Fruit fly (Drosophila melanogaster) whole organism, adult: ENCODE data around the gene CG10803.

Experiments used
- CG11617 ChIP-seq: fragments of 200-800 bp; sonication (Bioruptor generic); optimal IDR thresholded peaks from 2 replicates; lab custom pipeline; 2017; ENCODE audit warnings: mild to moderate bottlenecking, missing biosample characterization, missing genetic modification reagents, missing genetic modification characterization
- CG12768 ChIP-seq: fragments of 200-800 bp; sonication (Bioruptor generic); optimal IDR thresholded peaks from 2 replicates; lab custom pipeline; 2017; ENCODE audit warnings: missing biosample characterization, missing genetic modification characterization, mild to moderate bottlenecking, moderate library complexity, missing genetic modification reagents
- CG14711 ChIP-seq: fragments of 200-800 bp; sonication (Bioruptor generic); optimal IDR thresholded peaks from 2 replicates; lab custom pipeline; 2018; ENCODE audit warnings: missing biosample characterization, mild to moderate bottlenecking, missing genetic modification characterization, moderate library complexity
- CG1620 ChIP-seq: fragments of 200-800 bp; sonication (Bioruptor generic); optimal IDR thresholded peaks from 2 replicates; lab custom pipeline; 2016; ENCODE audit warnings: missing biosample characterization, missing genetic modification characterization
- CG33017 ChIP-seq: fragments of 200-800 bp; sonication (Bioruptor generic); optimal IDR thresholded peaks from 2 replicates; lab custom pipeline; 2018; ENCODE audit warnings: missing biosample characterization, mild to moderate bottlenecking, missing genetic modification characterization, moderate library complexity
- CG5204 ChIP-seq: fragments of 200-800 bp; sonication (Bioruptor generic); optimal IDR thresholded peaks from 2 replicates; lab custom pipeline; 2016; ENCODE audit warnings: missing biosample characterization, missing genetic modification characterization
- CG7045 ChIP-seq: fragments of 200-800 bp; sonication (Bioruptor generic); optimal IDR thresholded peaks from 2 replicates; lab custom pipeline; 2017; ENCODE audit warnings: missing biosample characterization, mild to moderate bottlenecking, missing genetic modification characterization
- CG7101 ChIP-seq: fragments of 200-800 bp; sonication (Bioruptor generic); optimal IDR thresholded peaks from 2 replicates; lab custom pipeline; 2018; ENCODE audit warnings: missing biosample characterization, mild to moderate bottlenecking, missing genetic modification characterization, moderate library complexity
- Clk ChIP-seq: fragments of 200-800 bp; sonication (Bioruptor generic); optimal IDR thresholded peaks from 2 replicates; lab custom pipeline; 2017; ENCODE audit warnings: missing biosample characterization, missing genetic modification characterization
- Crg-1 ChIP-seq: fragments of 200-800 bp; sonication (Bioruptor generic); optimal IDR thresholded peaks from 2 replicates; lab custom pipeline; 2016; ENCODE audit warnings: missing biosample characterization, missing genetic modification characterization
- Hr96 ChIP-seq: fragments of 200-800 bp; sonication (Bioruptor generic); optimal IDR thresholded peaks from 2 replicates; lab custom pipeline; 2016; ENCODE audit warnings: missing biosample characterization, missing genetic modification characterization
- Mnt ChIP-seq: fragments of 200-800 bp; sonication (Bioruptor generic); optimal IDR thresholded peaks from 2 replicates; lab custom pipeline; 2016; ENCODE audit warnings: missing biosample characterization, mild to moderate bottlenecking, missing genetic modification characterization
- bab1 ChIP-seq: fragments of 200-800 bp; sonication (Bioruptor generic); optimal IDR thresholded peaks from 3 replicates; lab custom pipeline; 2019; ENCODE audit warnings: missing biosample characterization, mild to moderate bottlenecking, missing genetic modification characterization, moderate library complexity
- cic ChIP-seq: fragments of 200-800 bp; sonication (Bioruptor generic); optimal IDR thresholded peaks from 2 replicates; lab custom pipeline; 2017; ENCODE audit warnings: missing biosample characterization, mild to moderate bottlenecking, missing genetic modification characterization, moderate library complexity
- cnc ChIP-seq, 2 experiments: fragments of >200 bp; optimal IDR thresholded peaks; 2 replicates each; lab custom pipeline; 2017
- kay ChIP-seq: fragments of 200-800 bp; sonication (Bioruptor generic); peaks from one replicate; lab custom pipeline; 2016; ENCODE audit warnings: missing biosample characterization, missing genetic modification characterization, borderline replicate concordance
- ovo ChIP-seq: fragments of 200-800 bp; sonication (Bioruptor generic); optimal IDR thresholded peaks from 2 replicates; lab custom pipeline; 2016; ENCODE audit warnings: missing biosample characterization, missing genetic modification characterization
- pad ChIP-seq: fragments of 200-800 bp; sonication (Bioruptor generic); optimal IDR thresholded peaks from 3 replicates; lab custom pipeline; 2017; ENCODE audit warnings: missing biosample characterization, missing genetic modification characterization, mild to moderate bottlenecking, moderate library complexity, missing genetic modification reagents
- tj ChIP-seq: fragments of 200-800 bp; sonication (Bioruptor generic); optimal IDR thresholded peaks from 3 replicates; lab custom pipeline; 2017; ENCODE audit warnings: missing biosample characterization, mild to moderate bottlenecking, missing genetic modification characterization, moderate library complexity
- toe ChIP-seq: fragments of 200-800 bp; sonication (Bioruptor generic); optimal IDR thresholded peaks from 2 replicates; lab custom pipeline; 2016; ENCODE audit warnings: missing biosample characterization, missing genetic modification characterization

CG10803 gene

DNA sequence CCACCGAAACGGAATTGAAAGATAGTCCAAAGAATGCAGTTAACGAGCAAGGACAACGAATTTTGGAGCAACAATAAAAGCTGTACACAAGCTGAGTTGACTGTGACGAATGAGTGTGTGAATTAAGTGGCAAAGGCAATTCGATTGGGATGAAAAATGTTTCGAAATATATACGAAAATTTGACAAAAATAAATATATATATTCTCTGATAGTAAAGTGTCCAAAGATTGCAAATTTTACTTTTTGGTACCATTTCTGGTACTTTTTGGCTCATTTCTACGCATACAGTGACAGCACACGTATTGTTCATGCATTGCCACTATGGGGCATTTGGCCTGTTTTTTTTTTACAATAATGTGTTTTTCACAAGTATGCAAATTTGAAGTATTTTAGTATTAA lies 21.5 kb upstream of the CG10803 start, which contains the start of gene CG16781:
Gene CG16781, minus strand, starts transcription at position 101 of the 400 bp plus-strand sequence.
- TF ChIP-seq cic (GFP tag; lab: Kevin White, UChicago): no peak
- TF ChIP-seq CG1620 (GFP tag; lab: Kevin White, UChicago): no peak
- no peak for TF ChIP-seq toe (GFP tag; lab: Kevin White, UChicago)
- TF ChIP-seq kay (GFP tag; lab: Kevin White, UChicago): no peak
- no peak for TF ChIP-seq CG11617 (GFP tag; lab: Kevin White, UChicago)
- no peak for TF ChIP-seq Crg-1
- TF ChIP-seq CG33017: no peak
- TF ChIP-seq CG7101 (tag; lab: Kevin White, UChicago): no peak
- TF ChIP-seq ovo (GFP tag; lab: Kevin White, UChicago): no peak
- no peak for TF ChIP-seq tj (GFP tag; lab: Kevin White, UChicago)

DNA sequence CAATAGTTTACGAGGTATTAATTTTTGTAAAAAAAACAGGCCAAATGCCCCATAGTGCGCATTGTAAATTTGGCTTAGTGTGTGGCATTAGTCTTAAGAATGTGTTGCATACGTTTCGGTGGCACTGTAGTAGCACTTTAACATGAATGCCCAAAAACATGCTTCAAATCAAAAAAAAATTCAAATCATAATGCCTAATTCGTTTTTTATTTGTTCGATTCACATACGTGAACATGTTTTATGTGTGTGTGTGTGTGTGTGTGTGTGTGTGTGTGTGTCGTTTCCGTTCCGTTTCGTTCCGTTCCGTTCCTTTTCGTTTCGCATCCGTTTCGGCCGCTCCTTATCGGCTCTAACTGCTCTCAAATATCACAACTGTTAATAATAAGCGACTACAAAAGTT lies 19.9 kb upstream of the CG10803 start:
- TF ChIP-seq CG11617 (GFP tag; lab: Kevin White, UChicago): no peak
- TF ChIP-seq ovo (GFP tag; lab: Kevin White, UChicago): no peak
- TF ChIP-seq CG7101 (tag; lab: Kevin White, UChicago): no peak
- TF ChIP-seq Crg-1: no peak
- TF ChIP-seq cnc (optimal IDR thresholded peaks at IDR 0.05; lab: Kevin White, UChicago): no peak
- TF ChIP-seq CG1620 (GFP tag; lab: Kevin White, UChicago): no peak
- no peak for TF ChIP-seq cic (GFP tag; lab: Kevin White, UChicago)
- TF ChIP-seq tj (GFP tag; lab: Kevin White, UChicago): no peak
- no peak for TF ChIP-seq bab1
- no peak for TF ChIP-seq CG7045 (GFP tag; lab: Kevin White, UChicago)
- no peak for TF ChIP-seq Mnt (GFP tag; lab: Kevin White, UChicago)
- TF ChIP-seq CG5204 (GFP tag; lab: Kevin White, UChicago): no peak
- TF ChIP-seq Clk (GFP tag; lab: Kevin White, UChicago): no peak
- TF ChIP-seq CG12768 (GFP tag; lab: Kevin White, UChicago): no peak
- TF ChIP-seq toe (GFP tag; lab: Kevin White, UChicago): no peak
- TF ChIP-seq CG14711 (tag; lab: Kevin White, UChicago): no peak
- TF ChIP-seq kay (GFP tag; lab: Kevin White, UChicago): no peak
- no peak for TF ChIP-seq pad (GFP tag; lab: Kevin White, UChicago)
- no peak for TF ChIP-seq Hr96

DNA sequence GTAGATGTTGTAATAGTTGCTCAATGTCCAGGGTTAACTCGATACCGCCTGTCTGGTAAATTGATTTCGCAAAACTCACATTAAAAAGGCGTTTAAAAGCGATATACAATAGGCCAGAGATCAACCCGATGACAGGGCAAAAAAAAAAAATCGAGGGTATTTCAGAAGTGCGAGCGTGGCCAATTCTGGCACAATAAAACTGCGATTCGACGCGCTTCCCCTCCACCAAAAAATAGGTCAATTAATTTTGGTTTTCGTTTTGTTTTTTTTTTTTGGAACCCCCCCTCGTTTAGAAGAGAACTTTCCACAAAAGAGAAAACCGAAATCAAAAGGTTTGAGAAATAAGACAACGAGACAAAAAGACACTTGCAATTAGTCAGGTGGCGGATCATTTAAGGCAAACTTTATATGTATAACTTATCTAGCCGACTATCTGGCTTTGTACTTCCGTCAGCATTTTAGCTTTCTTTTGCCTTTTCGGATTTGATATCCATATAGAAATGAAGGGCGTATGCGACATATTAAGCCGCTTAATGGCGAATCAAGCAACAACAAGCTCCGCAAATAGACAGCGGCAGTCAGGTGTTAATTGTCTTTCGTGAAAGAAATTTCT lies 14.9 kb upstream of the CG10803 start:
- TF ChIP-seq Clk (GFP tag; lab: Kevin White, UChicago) (no peak), CG11617 (GFP tag; lab: Kevin White, UChicago) (no peak), Mnt (GFP tag; lab: Kevin White, UChicago) (no peak), Hr96 (no peak), cnc (optimal IDR thresholded peaks at IDR 0.05; lab: Kevin White, UChicago) (no peak), toe (GFP tag; lab: Kevin White, UChicago) (no peak), tj (GFP tag; lab: Kevin White, UChicago) (peak; percentile 74), CG5204 (GFP tag; lab: Kevin White, UChicago) (no peak), kay (GFP tag; lab: Kevin White, UChicago) (no peak), Crg-1 (no peak), CG12768 (GFP tag; lab: Kevin White, UChicago) (no peak), pad (GFP tag; lab: Kevin White, UChicago) (peak; percentile 67), CG1620 (GFP tag; lab: Kevin White, UChicago) (no peak), CG33017 (no peak), cic (GFP tag; lab: Kevin White, UChicago) (no peak)

DNA sequence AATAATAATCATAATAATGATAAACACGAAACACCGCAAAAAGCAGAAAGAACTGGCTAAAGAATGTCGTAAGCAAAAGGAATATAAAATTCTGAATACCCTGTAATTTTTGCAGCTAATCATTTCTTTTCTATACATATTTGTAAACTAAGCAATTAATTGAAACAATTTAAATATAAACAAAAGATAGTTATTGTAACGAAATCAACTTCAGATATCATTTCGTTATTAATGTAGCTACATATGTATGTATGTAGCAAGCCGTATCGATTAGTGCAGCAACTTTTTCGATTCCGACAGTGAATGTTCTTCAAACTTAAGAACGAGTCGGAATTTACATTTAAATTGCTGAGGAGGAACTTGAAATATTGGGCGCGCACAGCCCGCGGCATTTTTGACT lies 11.8 kb upstream of the CG10803 start:
- TF ChIP-seq kay (GFP tag; lab: Kevin White, UChicago) (no peak), tj (GFP tag; lab: Kevin White, UChicago) (peak; percentile 20), bab1 (peak; percentile 4)

DNA sequence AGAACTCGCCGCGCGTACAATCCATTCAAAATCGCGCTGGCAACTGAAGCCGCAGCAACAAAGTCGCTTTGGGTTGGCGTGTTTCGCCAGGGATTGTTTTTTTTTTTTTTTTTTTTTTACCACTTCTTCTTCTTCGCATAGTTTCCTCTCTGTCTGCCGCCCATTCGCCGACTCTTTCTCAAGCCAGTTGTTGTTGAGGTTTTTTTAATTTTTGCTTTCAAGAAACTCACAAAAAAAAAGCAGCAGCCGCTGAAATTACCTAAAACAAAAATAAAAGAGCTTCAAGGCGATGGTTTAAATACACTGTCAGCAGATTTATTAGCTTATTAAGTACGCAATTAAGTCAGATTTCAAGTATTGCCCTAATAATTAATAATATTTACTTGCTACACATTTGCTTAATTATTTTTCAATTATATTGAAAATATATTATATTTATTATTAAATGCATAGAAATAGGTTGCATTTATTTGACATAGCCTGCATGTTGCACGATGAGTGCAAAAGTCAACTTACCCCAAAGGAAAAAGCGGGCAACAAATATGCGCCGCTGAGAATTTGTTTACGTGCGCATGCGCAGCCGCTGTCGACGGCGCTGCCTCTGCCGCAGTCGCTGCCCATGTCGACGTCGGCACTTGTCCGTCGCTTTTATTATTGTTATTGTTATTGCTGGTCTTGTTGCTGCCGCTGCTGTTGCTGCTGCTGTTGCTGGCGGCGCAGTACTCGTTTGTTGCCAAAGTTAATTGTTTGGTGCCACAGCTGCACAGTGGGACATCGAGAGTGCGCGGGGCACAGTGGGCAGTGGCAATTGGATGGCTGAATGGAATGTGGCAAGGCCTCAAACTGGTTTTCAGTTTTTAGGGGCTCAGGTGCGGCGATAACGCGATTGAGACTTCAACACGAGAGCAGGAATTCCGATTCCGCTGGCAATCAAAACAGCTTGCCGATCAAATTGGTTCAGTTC lies 10.7 kb upstream of the CG10803 start, which contains the start of gene CG12206:
Gene CG12206, minus strand, starts transcription at position 49 of the 964 bp plus-strand sequence.
- TF ChIP-seq tj (GFP tag; lab: Kevin White, UChicago) (peak; percentile 90), CG11617 (GFP tag; lab: Kevin White, UChicago) (peak; percentile 13), CG7045 (GFP tag; lab: Kevin White, UChicago) (no peak)

DNA sequence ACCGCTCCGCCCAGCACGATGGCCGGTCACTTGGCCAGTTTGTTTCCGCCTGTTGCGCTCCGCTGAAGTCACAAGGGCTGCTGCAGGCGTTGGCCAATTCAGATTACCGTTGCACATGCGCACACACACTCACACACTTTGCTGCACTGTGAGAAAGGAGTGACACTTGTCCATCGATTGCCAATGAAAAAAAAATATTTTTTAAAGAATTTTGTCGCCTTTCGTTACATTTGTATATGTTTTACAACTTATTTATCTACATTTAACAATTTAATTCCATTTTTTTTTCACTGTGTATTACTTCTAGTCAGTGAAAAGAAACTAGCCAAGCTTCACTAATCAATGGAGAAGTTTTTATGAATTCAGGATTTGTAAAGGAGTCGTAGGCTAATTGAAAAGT lies 9.4 kb upstream of the CG10803 start:
- TF ChIP-seq CG11617 (GFP tag; lab: Kevin White, UChicago): no peak
- TF ChIP-seq ovo (GFP tag; lab: Kevin White, UChicago): no peak
- TF ChIP-seq Crg-1: no peak
- no peak for TF ChIP-seq CG14711 (tag; lab: Kevin White, UChicago)
- no peak for TF ChIP-seq pad (GFP tag; lab: Kevin White, UChicago)
- TF ChIP-seq Hr96: no peak
- TF ChIP-seq CG7101 (tag; lab: Kevin White, UChicago): no peak
- TF ChIP-seq CG12768 (GFP tag; lab: Kevin White, UChicago): no peak
- no peak for TF ChIP-seq CG33017
- TF ChIP-seq cic (GFP tag; lab: Kevin White, UChicago): no peak
- TF ChIP-seq CG5204 (GFP tag; lab: Kevin White, UChicago): no peak
- TF ChIP-seq CG7045 (GFP tag; lab: Kevin White, UChicago): no peak
- TF ChIP-seq cnc (optimal IDR thresholded peaks at IDR 0.05; lab: Kevin White, UChicago): no peak
